Worm (Caenorhabditis elegans) whole organism, young adult: ENCODE results near the gene arrd-11.

Experiments used
- D2030.7 ChIP-seq: fragments of 200-800 bp; sonication (Bioruptor generic); IDR thresholded peaks from 2 replicates; pipeline ENCODE4 v1.3.6; 2022; ENCODE audit warnings: missing genetic modification reagents, missing genetic modification characterization, missing compliant biosample characterization
- attf-6 ChIP-seq: fragments of 200-800 bp; sonication (Bioruptor generic); IDR thresholded peaks from 2 replicates; pipeline ENCODE4 v1.3.6; 2022; ENCODE audit warnings: missing genetic modification reagents, missing genetic modification characterization, missing compliant biosample characterization
- ceh-27 ChIP-seq: fragments of 200-800 bp; sonication (Bioruptor generic); optimal IDR thresholded peaks from 2 replicates; lab custom pipeline; 2018; ENCODE audit warnings: mild to moderate bottlenecking, missing genetic modification characterization, moderate library complexity, missing compliant biosample characterization
- madf-3 ChIP-seq: fragments of 200-800 bp; sonication (Bioruptor generic); IDR thresholded peaks from 2 replicates; pipeline ENCODE4 v1.3.6; 2022; ENCODE audit warnings: missing genetic modification reagents, missing genetic modification characterization, missing compliant biosample characterization
- nfya-2 ChIP-seq: fragments of 200-800 bp; sonication (Bioruptor generic); IDR thresholded peaks from 2 replicates; pipeline ENCODE4 v1.3.6; 2022; ENCODE audit warnings: missing genetic modification reagents, missing genetic modification characterization, missing compliant biosample characterization
- nhr-27 ChIP-seq: fragments of 200-800 bp; sonication (Bioruptor generic); optimal IDR thresholded peaks from 2 replicates; lab custom pipeline; 2018; ENCODE audit warnings: mild to moderate bottlenecking, missing genetic modification characterization, moderate library complexity, missing compliant biosample characterization
- snpc-4 ChIP-seq, 5 experiments: fragments of 150-350 bp in 1 of 5; sonication (generic microtip) in 4 of 5; optimal IDR thresholded peaks; 2 replicates each; lab custom pipeline; 2014 to 2018; ENCODE audit warnings: missing genetic modification characterization in 5 of 5, missing biosample characterization in 3 of 5, antibody characterized with exemption in 2 of 5, mild to moderate bottlenecking in 2 of 5, missing compliant biosample characterization in 2 of 5, missing genotype in 2 of 5, moderate library complexity in 2 of 5, missing genetic modification reagents in 1 of 5

- TF ChIP-seq nhr-27 (no peak), D2030.7 (GFP tag; lab: Robert Waterston, UW) (no peak), snpc-4 (GFP tag; optimal IDR thresholded peaks at IDR 0.05; lab: Kevin White, UChicago) (no peak), snpc-4 (tag; optimal IDR thresholded peaks at IDR 0.05; lab: Kevin White, UChicago) (no peak), madf-3 (GFP tag; lab: Robert Waterston, UW) (no peak), nfya-2 (no peak), attf-6 (no peak), ceh-27 (GFP tag; lab: Kevin White, UChicago) (no peak)
Observed at ce11 chrII:13732577-13732976, 30.6 kb upstream of the arrd-11 start.
